Worm (Caenorhabditis elegans): ENCODE data around the gene lgc-12.

Gene lgc-12

ce11 chrIII:7565247-7565646 lies 3.3 kb downstream of the lgc-12 start, which contains the start of gene ttr-8:
Gene ttr-8, minus strand, starts transcription at chrIII:7565347.
- TF ChIP-seq Y53F4B.3 (GFP tag; IDR thresholded peaks at IDR 0.05): no peak
- TF ChIP-seq mcd-1 (GFP tag; IDR thresholded peaks at IDR 0.05): no peak

- TF ChIP-seq zfh-2 (GFP tag; conservative IDR thresholded peaks at IDR 0.05) (no peak), sea-2 (GFP tag; IDR thresholded peaks at IDR 0.05) (no peak), ekl-4 (GFP tag; IDR thresholded peaks at IDR 0.05) (no peak), akir-1 (GFP tag; optimal IDR thresholded peaks at IDR 0.05) (no peak), egl-18 (GFP tag; IDR thresholded peaks at IDR 0.05) (no peak), madf-10 (tag; optimal IDR thresholded peaks at IDR 0.05) (no peak), lin-35 (GFP tag; optimal IDR thresholded peaks at IDR 0.05) (no peak), ztf-22 (GFP tag; optimal IDR thresholded peaks at IDR 0.05) (no peak), pha-4 (tag; optimal IDR thresholded peaks at IDR 0.05) (no peak), ZK185.1 (tag; optimal IDR thresholded peaks at IDR 0.05; ENCODE audit: poor library complexity, severe bottlenecking) (no peak), F55B11.4 (tag; optimal IDR thresholded peaks at IDR 0.05; ENCODE audit: borderline replicate concordance, insufficient read depth) (no peak), D2030.7 (GFP tag; IDR thresholded peaks at IDR 0.05) (no peak), K12H6.12 (tag; optimal IDR thresholded peaks at IDR 0.05) (no peak), lag-1 (GFP tag; IDR thresholded peaks at IDR 0.05) (no peak), chd-7 (tag; optimal IDR thresholded peaks at IDR 0.05) (no peak), Y53F4B.3 (GFP tag; IDR thresholded peaks at IDR 0.05) (no peak), lsy-27 (tag; optimal IDR thresholded peaks at IDR 0.05; ENCODE audit: borderline replicate concordance, insufficient read depth) (no peak), unc-130 (GFP tag; optimal IDR thresholded peaks at IDR 0.05) (no peak), T07F8.4 (tag; optimal IDR thresholded peaks at IDR 0.05) (no peak)
These were observed 4.1 kb downstream of the lgc-12 start, which contains the start of gene ttr-32 for ce11 chrIII:7566098-7566497. Gene ttr-32, plus strand, starts transcription at chrIII:7566411.

- TF ChIP-seq ztf-25 (GFP tag; IDR thresholded peaks at IDR 0.05) (no peak), pbrm-1 (GFP tag; IDR thresholded peaks at IDR 0.05) (peak; percentile 46; the same call in 1 of the 2 replicates), F37B4.10 (GFP tag; IDR thresholded peaks at IDR 0.05) (no peak), ceh-27 (GFP tag; optimal IDR thresholded peaks at IDR 0.05) (peak; percentile 80), Y53F4B.3 (GFP tag; IDR thresholded peaks at IDR 0.05) (no peak), T26A5.8 (tag; optimal IDR thresholded peaks at IDR 0.05) (no peak), mes-4 (tag; optimal IDR thresholded peaks at IDR 0.05) (no peak), pha-4 (tag; optimal IDR thresholded peaks at IDR 0.05) (no peak), F39B2.1 (GFP tag; IDR thresholded peaks at IDR 0.05) (no peak), egrh-3 (GFP tag; IDR thresholded peaks at IDR 0.05) (peak; percentile 42; the same call in 1 of the 2 replicates), mcd-1 (GFP tag; IDR thresholded peaks at IDR 0.05) (no peak; the same call in 1 of the 2 replicates), ceh-40 (GFP tag; IDR thresholded peaks at IDR 0.05) (no peak), attf-6 (GFP tag; IDR thresholded peaks at IDR 0.05) (no peak), F22D6.2 (tag; optimal IDR thresholded peaks at IDR 0.05) (no peak), die-1 (tag; optimal IDR thresholded peaks at IDR 0.05) (peak; percentile 52), unc-130 (GFP tag; optimal IDR thresholded peaks at IDR 0.05) (no peak), lsy-27 (tag; optimal IDR thresholded peaks at IDR 0.05; ENCODE audit: borderline replicate concordance, insufficient read depth) (no peak), aptf-3 (GFP tag; IDR thresholded peaks at IDR 0.05) (no peak), lin-35 (GFP tag; optimal IDR thresholded peaks at IDR 0.05) (peak in 1 of 3 experiments; percentile 62), hlh-26 (GFP tag; conservative IDR thresholded peaks at IDR 0.05) (no peak), him-1 (tag; optimal IDR thresholded peaks at IDR 0.05) (no peak), Y67H2A.10 (GFP tag; conservative IDR thresholded peaks at IDR 0.05) (no peak), snpc-3.4 (tag; optimal IDR thresholded peaks at IDR 0.05) (no peak), hrde-1 (tag; optimal IDR thresholded peaks at IDR 0.05; ENCODE audit: borderline replicate concordance) (no peak), snpc-1.1 (tag; optimal IDR thresholded peaks at IDR 0.05; ENCODE audit: insufficient read depth) (no peak), D2030.7 (GFP tag; IDR thresholded peaks at IDR 0.05) (no peak), Y95B8A.8 (GFP tag; IDR thresholded peaks at IDR 0.05) (no peak), madf-10 (tag; optimal IDR thresholded peaks at IDR 0.05) (no peak), F33H1.4 (GFP tag; IDR thresholded peaks at IDR 0.05) (no peak), atf-7 (tag; optimal IDR thresholded peaks at IDR 0.05) (no peak), ekl-4 (GFP tag; IDR thresholded peaks at IDR 0.05) (no peak)
These were observed 8.2 kb downstream of the lgc-12 start, which contains the start of gene R13A5.7 for ce11 chrIII:7570083-7570695. Gene R13A5.7, minus strand, starts transcription at chrIII:7570133.
